Worm (Caenorhabditis elegans): ENCODE data around the gene T24D5.4.

- TF ChIP-seq elt-3 (tag; optimal IDR thresholded peaks at IDR 0.05) = no peak
- TF ChIP-seq ceh-9 (tag; optimal IDR thresholded peaks at IDR 0.05) = no peak
- TF ChIP-seq nhr-76 (tag; optimal IDR thresholded peaks at IDR 0.05) = no peak
- TF ChIP-seq ztf-11 (tag; optimal IDR thresholded peaks at IDR 0.05) = no peak
- TF ChIP-seq ceh-16 (tag; optimal IDR thresholded peaks at IDR 0.05) = no peak
- TF ChIP-seq elt-1 (tag; optimal IDR thresholded peaks at IDR 0.05) = no peak
- TF ChIP-seq ZK546.5 (tag; optimal IDR thresholded peaks at IDR 0.05) = no peak
- no peak for TF ChIP-seq eor-1 (tag; optimal IDR thresholded peaks at IDR 0.05)
- no peak for TF ChIP-seq fkh-10 (GFP tag; optimal IDR thresholded peaks at IDR 0.05)
- TF ChIP-seq lin-15B (tag; optimal IDR thresholded peaks at IDR 0.05) = no peak
- no peak for TF ChIP-seq ceh-28 (tag; optimal IDR thresholded peaks at IDR 0.05)
- TF ChIP-seq snpc-4 (tag; optimal IDR thresholded peaks at IDR 0.05) = no peak
Observed at ce11 chrX:12640459-12640858, 43.5 kb downstream of the T24D5.4 start, which contains the start of gene R09A8.5.

All from whole organism, L3 larva.